Worm (Caenorhabditis elegans): ENCODE data around the gene clec-216.

DNA sequence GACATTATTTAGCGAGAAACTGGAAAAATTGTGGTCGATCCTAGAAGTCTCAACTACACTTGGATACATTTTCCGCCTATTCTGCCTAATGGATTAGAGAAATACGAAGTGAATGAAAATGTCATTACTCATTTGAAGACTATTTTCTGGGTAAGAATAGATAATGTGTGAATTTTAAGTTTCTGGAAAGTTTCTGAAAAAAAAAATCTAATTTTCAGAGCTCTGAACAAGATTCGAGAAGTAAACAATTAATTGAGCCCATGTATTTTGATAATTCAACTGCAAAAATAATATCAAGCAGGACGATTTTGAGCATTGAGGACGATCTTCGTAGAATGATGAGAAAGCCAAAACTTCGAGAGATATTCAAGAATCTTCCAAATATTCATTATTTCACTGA lies 6.5 kb downstream of the clec-216 start:
- TF ChIP-seq ama-1 (optimal IDR thresholded peaks at IDR 0.05), result no peak
- TF ChIP-seq hnd-1 (tag; optimal IDR thresholded peaks at IDR 0.05), result no peak
- no peak for TF ChIP-seq pes-1 (GFP tag; IDR thresholded peaks at IDR 0.05)
- TF ChIP-seq scrt-1 (GFP tag; IDR thresholded peaks at IDR 0.05), result no peak
- no peak for TF ChIP-seq tra-4 (tag; optimal IDR thresholded peaks at IDR 0.05)
- TF ChIP-seq sea-1 (GFP tag; conservative IDR thresholded peaks at IDR 0.05), result no peak
- no peak for TF ChIP-seq ceh-36 (tag; optimal IDR thresholded peaks at IDR 0.05)
- no peak for TF ChIP-seq B0310.2 (tag; optimal IDR thresholded peaks at IDR 0.05)
- no peak for TF ChIP-seq flt-1 (GFP tag; IDR thresholded peaks at IDR 0.05)
